Worm (Caenorhabditis elegans): ENCODE data around the gene fbxa-172.

fbxa-172 gene

DNA sequence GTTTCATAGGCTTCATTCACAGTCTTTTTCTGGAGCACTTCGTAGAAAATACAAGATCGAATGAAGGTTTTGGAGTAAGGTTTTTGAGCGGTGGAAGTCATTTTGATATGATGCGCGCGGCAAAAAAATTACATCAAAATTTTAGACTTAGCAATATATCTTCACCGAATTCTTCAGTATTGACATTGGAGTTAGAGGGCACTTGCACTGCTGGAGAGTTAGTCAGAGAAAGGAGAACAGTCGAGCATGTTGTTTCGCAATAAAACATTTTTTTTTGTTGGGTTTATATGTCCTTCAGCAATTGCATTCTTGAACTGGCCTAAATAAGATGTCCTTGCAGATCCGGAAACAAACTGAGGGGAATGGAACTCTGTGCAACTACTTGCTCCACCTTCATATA, 6.9 kb downstream of the fbxa-172 start, which contains the start of gene fbxa-171:
Gene fbxa-171, minus strand, starts transcription at position 101 of the 400 bp plus-strand sequence.
- TF ChIP-seq C06A6.2 (GFP tag; conservative IDR thresholded peaks at IDR 0.05) (no peak), nhr-27 (tag; optimal IDR thresholded peaks at IDR 0.05) (no peak), snpc-1.1 (tag; optimal IDR thresholded peaks at IDR 0.05; ENCODE audit: insufficient read depth) (no peak), B0019.2 (GFP tag; conservative IDR thresholded peaks at IDR 0.05) (no peak), aptf-2 (GFP tag; conservative IDR thresholded peaks at IDR 0.05) (no peak), F39B2.1 (GFP tag; IDR thresholded peaks at IDR 0.05) (no peak), lin-26 (GFP tag; IDR thresholded peaks at IDR 0.05) (no peak), aptf-3 (GFP tag; IDR thresholded peaks at IDR 0.05) (no peak), lsy-27 (tag; optimal IDR thresholded peaks at IDR 0.05; ENCODE audit: borderline replicate concordance, insufficient read depth) (no peak), hlh-26 (GFP tag; conservative IDR thresholded peaks at IDR 0.05) (no peak), akir-1 (GFP tag; optimal IDR thresholded peaks at IDR 0.05) (no peak), ztf-18 (tag; optimal IDR thresholded peaks at IDR 0.05) (no peak), ceh-79 (tag; optimal IDR thresholded peaks at IDR 0.05) (no peak), cebp-1 (GFP tag; IDR thresholded peaks at IDR 0.05) (no peak), cebp-1 (tag; optimal IDR thresholded peaks at IDR 0.05) (no peak), B0336.3 (GFP tag; IDR thresholded peaks at IDR 0.05) (no peak), ztf-3 (GFP tag; optimal IDR thresholded peaks at IDR 0.05) (no peak)

DNA sequence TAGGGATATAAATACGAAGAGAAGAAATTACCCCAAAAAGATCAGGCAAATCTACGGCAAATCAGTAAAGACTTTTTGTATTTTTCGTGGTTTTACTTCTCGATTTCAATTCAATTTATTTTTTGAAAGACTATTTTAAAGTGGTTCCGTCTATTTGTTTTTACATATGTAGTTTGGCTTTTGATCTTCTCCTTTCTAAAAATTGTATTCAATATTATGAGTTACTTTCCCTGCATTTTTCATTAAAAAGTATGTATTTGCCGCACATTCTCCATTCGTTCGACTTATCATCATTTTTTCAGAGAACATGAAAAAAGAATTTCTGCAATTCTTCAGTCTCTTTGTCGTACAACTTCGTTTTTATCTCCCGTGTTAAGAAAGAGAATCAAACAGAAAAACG, 7.8 kb downstream of the fbxa-172 start, which contains the start of gene C38D9.2:
Gene C38D9.2, plus strand, starts transcription at position 301 of the 400 bp plus-strand sequence.
- TF ChIP-seq Y67H2A.10 (GFP tag; conservative IDR thresholded peaks at IDR 0.05) = no peak
- no peak for TF ChIP-seq K12H6.12 (tag; optimal IDR thresholded peaks at IDR 0.05)
- TF ChIP-seq K11D2.4 (GFP tag; IDR thresholded peaks at IDR 0.05) = no peak
- no peak for TF ChIP-seq dox-1 (GFP tag; IDR thresholded peaks at IDR 0.05)
- TF ChIP-seq rpc-1 (optimal IDR thresholded peaks at IDR 0.05) = no peak
- no peak for TF ChIP-seq rpc-1 (tag; optimal IDR thresholded peaks at IDR 0.05)
- TF ChIP-seq F22D6.2 (tag; optimal IDR thresholded peaks at IDR 0.05) = no peak
- no peak for TF ChIP-seq aptf-3 (GFP tag; IDR thresholded peaks at IDR 0.05)
- no peak for TF ChIP-seq ztf-3 (GFP tag; optimal IDR thresholded peaks at IDR 0.05)
- TF ChIP-seq B0261.1 (tag; optimal IDR thresholded peaks at IDR 0.05) = no peak
- TF ChIP-seq gei-17 (GFP tag; optimal IDR thresholded peaks at IDR 0.05) = no peak
- no peak for TF ChIP-seq ZK185.1 (tag; optimal IDR thresholded peaks at IDR 0.05; ENCODE audit: poor library complexity, severe bottlenecking)
- no peak for TF ChIP-seq repo-1 (tag; optimal IDR thresholded peaks at IDR 0.05)

DNA sequence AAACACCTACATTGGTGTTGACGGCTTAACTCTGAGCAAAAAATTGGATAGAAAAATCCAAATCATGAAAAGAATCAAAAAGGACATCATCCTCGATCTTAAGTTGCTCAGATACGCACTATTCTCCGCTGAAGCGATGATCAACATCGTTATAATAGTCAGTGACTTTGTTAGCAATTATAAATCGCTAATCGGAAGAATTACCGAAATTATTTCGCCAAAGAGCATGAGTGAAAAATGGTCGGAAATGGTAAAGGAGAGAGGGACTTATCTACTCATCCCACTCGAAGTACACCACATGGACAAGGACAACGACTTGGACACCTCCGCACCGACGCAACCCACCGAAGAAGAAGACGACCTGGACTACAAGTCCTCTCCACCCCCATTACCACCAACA, 21.0 kb downstream of the fbxa-172 start:
- TF ChIP-seq sea-2 (GFP tag; IDR thresholded peaks at IDR 0.05) (no peak), lsl-1 (GFP tag; optimal IDR thresholded peaks at IDR 0.05) (no peak), ztf-26 (tag; optimal IDR thresholded peaks at IDR 0.05) (no peak), B0261.1 (tag; optimal IDR thresholded peaks at IDR 0.05) (no peak), F52B5.7 (tag; optimal IDR thresholded peaks at IDR 0.05) (no peak), madf-6 (GFP tag; IDR thresholded peaks at IDR 0.05) (no peak), nfya-1 (tag; optimal IDR thresholded peaks at IDR 0.05; ENCODE audit: borderline replicate concordance, insufficient read depth) (no peak), tbx-9 (tag; optimal IDR thresholded peaks at IDR 0.05; ENCODE audit: borderline replicate concordance) (no peak), ztf-28 (GFP tag; IDR thresholded peaks at IDR 0.05) (no peak), Y67H2A.10 (GFP tag; conservative IDR thresholded peaks at IDR 0.05) (no peak), athp-1 (tag; optimal IDR thresholded peaks at IDR 0.05) (no peak), B0035.1 (tag; optimal IDR thresholded peaks at IDR 0.05) (no peak), somi-1 (GFP tag; optimal IDR thresholded peaks at IDR 0.05) (no peak)
